Worm (Caenorhabditis elegans) whole organism, L1 larva: ENCODE measurements around the gene rps-23.

Experiments used
- C16A3.4 ChIP-seq: fragments of 150-350 bp; optimal IDR thresholded peaks from 2 replicates; lab custom pipeline; 2014; ENCODE audit warnings: missing biosample characterization, missing genetic modification characterization
- C34B4.2 ChIP-seq: sonication (generic microtip); optimal IDR thresholded peaks from 2 replicates; lab custom pipeline; 2017; ENCODE audit warnings: mild to moderate bottlenecking, missing genetic modification characterization, missing compliant biosample characterization
- Y116A8C.19 ChIP-seq: sonication (generic microtip); optimal IDR thresholded peaks from 2 replicates; lab custom pipeline; 2016; ENCODE audit warnings: missing compliant biosample characterization, missing genetic modification characterization, borderline replicate concordance
- ama-1 ChIP-seq: fragments of 150-350 bp; optimal IDR thresholded peaks from 2 replicates; lab custom pipeline; 2014
- blmp-1 ChIP-seq: fragments of 150-350 bp; optimal IDR thresholded peaks from 2 replicates; lab custom pipeline; 2014; ENCODE audit warnings: missing biosample characterization, missing genetic modification characterization
- ceh-63 ChIP-seq: fragments of 200-800 bp; sonication (Bioruptor generic); optimal IDR thresholded peaks from 2 replicates; lab custom pipeline; 2018; ENCODE audit warnings: mild to moderate bottlenecking, missing genetic modification characterization, missing compliant biosample characterization
- ceh-8 ChIP-seq: fragments of 200-800 bp; sonication (Bioruptor generic); optimal IDR thresholded peaks from 2 replicates; lab custom pipeline; 2018; ENCODE audit warnings: mild to moderate bottlenecking, missing genetic modification characterization, moderate library complexity, missing compliant biosample characterization
- ceh-82 ChIP-seq, 3 experiments: fragments of 150-350 bp in 1 of 3; sonication (generic microtip) in 2 of 3; optimal IDR thresholded peaks; 2 replicates each; lab custom pipeline; 2014 to 2017; ENCODE audit warnings: missing biosample characterization in 3 of 3, missing genetic modification characterization in 3 of 3
- ceh-88 ChIP-seq: fragments of 200-800 bp; sonication (Bioruptor generic); IDR thresholded peaks from 2 replicates; pipeline ENCODE4 v1.3.6; 2022; ENCODE audit warnings: missing genetic modification characterization, missing compliant biosample characterization
- efl-3 ChIP-seq: fragments of 200-800 bp; sonication (Bioruptor generic); optimal IDR thresholded peaks from 2 replicates; lab custom pipeline; 2018; ENCODE audit warnings: mild to moderate bottlenecking, missing genetic modification characterization, missing compliant biosample characterization
- egl-13 ChIP-seq: sonication (generic microtip); optimal IDR thresholded peaks from 2 replicates; lab custom pipeline; 2016; ENCODE audit warnings: missing genotype, missing genetic modification reagents, missing genetic modification characterization, missing compliant biosample characterization
- egl-27 ChIP-seq, 2 experiments: fragments of 150-350 bp in 1 of 2; sonication (generic microtip); optimal IDR thresholded peaks; 3 replicates each; lab custom pipeline; 2017 to 2018; ENCODE audit warnings: missing biosample characterization in 2 of 2, missing genetic modification characterization in 2 of 2, missing genetic modification reagents in 2 of 2
- elt-2 ChIP-seq: sonication (generic microtip); optimal IDR thresholded peaks from 2 replicates; lab custom pipeline; 2016; ENCODE audit warnings: missing genetic modification characterization, mild to moderate bottlenecking, inconsistent platforms, missing compliant biosample characterization, missing genetic modification reagents
- elt-3 ChIP-seq, 6 experiments: fragments of 150-350 bp in 1 of 6; sonication (generic microtip); optimal IDR thresholded peaks; 2 replicates each; lab custom pipeline; 2017 to 2018; ENCODE audit warnings: missing biosample characterization in 6 of 6, missing genetic modification characterization in 6 of 6, inconsistent platforms in 1 of 6
- fkh-10 ChIP-seq: sonication (generic microtip); optimal IDR thresholded peaks from 2 replicates; lab custom pipeline; 2017; ENCODE audit warnings: missing biosample characterization, missing genetic modification reagents, missing genetic modification characterization
- fkh-8 ChIP-seq: sonication (generic microtip); optimal IDR thresholded peaks from 2 replicates; lab custom pipeline; 2016; ENCODE audit warnings: mild to moderate bottlenecking, missing genetic modification characterization, missing compliant biosample characterization
- fos-1 ChIP-seq: fragments of 150-350 bp; optimal IDR thresholded peaks from 2 replicates; lab custom pipeline; 2014; ENCODE audit warnings: missing biosample characterization, missing genetic modification characterization
- grh-1 ChIP-seq: fragments of 200-800 bp; sonication (Bioruptor generic); IDR thresholded peaks from 2 replicates; pipeline ENCODE4 v1.3.6; 2022; ENCODE audit warnings: missing genetic modification reagents, missing genetic modification characterization, missing compliant biosample characterization
- hlh-17 ChIP-seq: fragments of 200-800 bp; sonication (Bioruptor generic); optimal IDR thresholded peaks from 2 replicates; lab custom pipeline; 2018; ENCODE audit warnings: missing genetic modification characterization, mild to moderate bottlenecking, missing compliant biosample characterization, moderate library complexity, borderline replicate concordance
- hlh-4 ChIP-seq: sonication (generic microtip); optimal IDR thresholded peaks from 2 replicates; lab custom pipeline; 2016; ENCODE audit warnings: mild to moderate bottlenecking, missing genetic modification characterization, missing compliant biosample characterization
- irx-1 ChIP-seq: sonication (generic microtip); optimal IDR thresholded peaks from 2 replicates; lab custom pipeline; 2016; ENCODE audit warnings: missing genetic modification characterization, missing compliant biosample characterization
- jun-1 ChIP-seq: fragments of 150-350 bp; optimal IDR thresholded peaks from 2 replicates; lab custom pipeline; 2014; ENCODE audit warnings: missing biosample characterization, missing genetic modification reagents, missing genetic modification characterization
- lin-13 ChIP-seq: fragments of 150-350 bp; optimal IDR thresholded peaks from 2 replicates; lab custom pipeline; 2014; ENCODE audit warnings: missing biosample characterization, missing genetic modification reagents, missing genetic modification characterization
- lin-15B ChIP-seq: fragments of 150-350 bp; sonication (generic microtip); optimal IDR thresholded peaks from 3 replicates; lab custom pipeline; 2014; ENCODE audit warnings: missing biosample characterization, missing genetic modification characterization
- lin-35 ChIP-seq, 2 experiments: fragments of 150-350 bp; optimal IDR thresholded peaks; 2 replicates each; lab custom pipeline; 2014; ENCODE audit warnings: missing biosample characterization in 2 of 2, missing genetic modification characterization in 2 of 2, missing genetic modification reagents in 2 of 2
- lsy-2 ChIP-seq, 2 experiments: fragments of 150-350 bp; optimal IDR thresholded peaks; 2 replicates each; lab custom pipeline; 2014; ENCODE audit warnings: missing biosample characterization in 2 of 2, missing genetic modification characterization in 2 of 2
- mab-9 ChIP-seq: fragments of 200-800 bp; sonication (Bioruptor generic); IDR thresholded peaks from 2 replicates; pipeline ENCODE4 v1.3.6; 2022; ENCODE audit warnings: missing genetic modification reagents, missing genetic modification characterization, missing compliant biosample characterization
- mdl-1 ChIP-seq, 2 experiments: fragments of 150-350 bp; optimal IDR thresholded peaks; 2 replicates each; lab custom pipeline; 2014 to 2017; ENCODE audit warnings: missing biosample characterization in 2 of 2, missing genetic modification characterization in 2 of 2, inconsistent platforms in 1 of 2
- mef-2 ChIP-seq: fragments of 150-350 bp; optimal IDR thresholded peaks from 2 replicates; lab custom pipeline; 2014; ENCODE audit warnings: missing biosample characterization, missing genetic modification characterization
- nhr-19 ChIP-seq: fragments of 200-800 bp; sonication (Bioruptor generic); conservative IDR thresholded peaks from 2 replicates; pipeline ENCODE4 v1.3.6; 2022; ENCODE audit warnings: missing genetic modification characterization, missing compliant biosample characterization
- nhr-47 ChIP-seq: sonication (generic microtip); optimal IDR thresholded peaks from 2 replicates; lab custom pipeline; 2016; ENCODE audit warnings: mild to moderate bottlenecking, missing genetic modification characterization, moderate library complexity, missing compliant biosample characterization
- pax-3 ChIP-seq: fragments of 200-800 bp; sonication (Bioruptor generic); optimal IDR thresholded peaks from 2 replicates; lab custom pipeline; 2018; ENCODE audit warnings: mild to moderate bottlenecking, missing genetic modification characterization, moderate library complexity, missing compliant biosample characterization
- pqm-1 ChIP-seq: sonication (generic microtip); optimal IDR thresholded peaks from 3 replicates; lab custom pipeline; 2017; ENCODE audit warnings: missing biosample characterization, missing genetic modification characterization
- rnt-1 ChIP-seq: sonication (generic microtip); optimal IDR thresholded peaks from 2 replicates; lab custom pipeline; 2016; ENCODE audit warnings: mild to moderate bottlenecking, missing genetic modification characterization, moderate library complexity, missing compliant biosample characterization
- skn-1 ChIP-seq: fragments of 150-350 bp; optimal IDR thresholded peaks from 2 replicates; lab custom pipeline; 2014; ENCODE audit warnings: missing biosample characterization, missing genetic modification characterization
- sptf-1 ChIP-seq: fragments of 150-350 bp; optimal IDR thresholded peaks from 2 replicates; lab custom pipeline; 2014; ENCODE audit warnings: missing biosample characterization, missing genetic modification characterization
- sup-37 ChIP-seq: fragments of 200-800 bp; sonication (Bioruptor generic); optimal IDR thresholded peaks from 2 replicates; lab custom pipeline; 2018; ENCODE audit warnings: mild to moderate bottlenecking, missing genetic modification characterization, missing compliant biosample characterization
- swsn-7 ChIP-seq: sonication (generic microtip); optimal IDR thresholded peaks from 2 replicates; lab custom pipeline; 2016; ENCODE audit warnings: missing genetic modification characterization, missing compliant biosample characterization
- tbx-2 ChIP-seq: sonication (generic microtip); optimal IDR thresholded peaks from 2 replicates; lab custom pipeline; 2016; ENCODE audit warnings: missing genetic modification characterization, missing compliant biosample characterization
- tlp-1 ChIP-seq: fragments of 150-350 bp; optimal IDR thresholded peaks from 2 replicates; lab custom pipeline; 2014; ENCODE audit warnings: missing biosample characterization, missing genetic modification characterization
- unc-130 ChIP-seq: fragments of 150-350 bp; optimal IDR thresholded peaks from 2 replicates; lab custom pipeline; 2017; ENCODE audit warnings: missing biosample characterization, missing genetic modification characterization, inconsistent platforms
- unc-30 ChIP-seq: sonication (generic microtip); optimal IDR thresholded peaks from 2 replicates; lab custom pipeline; 2017; ENCODE audit warnings: missing biosample characterization, missing genetic modification characterization
- vab-15 ChIP-seq: sonication (generic microtip); optimal IDR thresholded peaks from 2 replicates; lab custom pipeline; 2017; ENCODE audit warnings: missing genotype, mild to moderate bottlenecking, missing genetic modification characterization, missing compliant biosample characterization
- xbp-1 ChIP-seq: sonication (generic microtip); optimal IDR thresholded peaks from 2 replicates; lab custom pipeline; 2016; ENCODE audit warnings: missing genetic modification characterization, missing compliant biosample characterization
- zag-1 ChIP-seq: fragments of 150-350 bp; optimal IDR thresholded peaks from 2 replicates; lab custom pipeline; 2014; ENCODE audit warnings: missing biosample characterization, missing genetic modification characterization
- zip-4 ChIP-seq: fragments of 200-800 bp; sonication (Bioruptor generic); optimal IDR thresholded peaks from 2 replicates; lab custom pipeline; 2018; ENCODE audit warnings: mild to moderate bottlenecking, missing genetic modification characterization, moderate library complexity, missing compliant biosample characterization

Gene rps-23

DNA sequence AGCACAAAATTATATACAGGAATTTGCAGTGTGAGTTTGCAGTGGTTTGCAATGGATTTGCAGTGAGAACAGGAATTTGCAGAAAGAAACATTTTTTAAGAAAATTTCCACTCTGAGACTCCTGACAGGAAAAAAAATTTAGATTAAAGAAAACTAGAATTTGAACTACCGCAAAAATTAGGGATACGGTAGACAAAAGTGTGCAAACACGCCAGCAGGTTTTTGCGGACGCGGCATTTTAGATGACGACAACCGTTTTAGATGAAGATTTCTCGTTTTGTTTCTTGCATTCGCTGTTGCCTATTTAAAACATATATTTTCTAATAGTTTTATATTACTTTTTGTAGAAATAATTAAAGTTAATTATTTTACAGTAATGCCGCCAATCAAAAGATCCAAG, 19.0 kb downstream of the rps-23 start, which contains the start of gene wdr-46 (continued):
- peak; percentile 100 for TF ChIP-seq lsy-2 (tag; optimal IDR thresholded peaks at IDR 0.05; lab: Kevin White, UChicago)
- TF ChIP-seq mdl-1 (tag; optimal IDR thresholded peaks at IDR 0.05; lab: Kevin White, UChicago), result peak in 1 of 2 experiments; percentile 79
- TF ChIP-seq pax-3, result peak; percentile 59
- TF ChIP-seq fkh-10 (GFP tag; lab: Kevin White, UChicago), result peak; percentile 48
- TF ChIP-seq sup-37, result peak; percentile 38
- TF ChIP-seq nhr-19 (GFP tag; lab: Robert Waterston, UW), result peak; percentile 88
- peak; percentile 83 for TF ChIP-seq jun-1
- peak; percentile 65 for TF ChIP-seq fkh-8
- peak; percentile 87 for TF ChIP-seq C16A3.4 (tag; lab: Kevin White, UChicago)
- TF ChIP-seq xbp-1 (tag; lab: Kevin White, UChicago), result peak; percentile 89
- TF ChIP-seq rnt-1 (tag; lab: Kevin White, UChicago), result peak; percentile 90
- no peak for TF ChIP-seq unc-30 (tag; lab: Kevin White, UChicago)
- TF ChIP-seq ceh-88 (GFP tag; lab: Robert Waterston, UW), result peak; percentile 63
- peak; percentile 70; the same call in 1 of the 2 replicates for TF ChIP-seq mab-9 (GFP tag; lab: Robert Waterston, UW)
- TF ChIP-seq lin-35 (GFP tag; optimal IDR thresholded peaks at IDR 0.05; lab: Kevin White, UChicago), result peak; percentile 98 to 99
- TF ChIP-seq egl-13 (tag; lab: Kevin White, UChicago), result peak; percentile 78
- TF ChIP-seq sptf-1 (tag; lab: Kevin White, UChicago), result no peak
- no peak for TF ChIP-seq pqm-1
- peak; percentile 10 for TF ChIP-seq ama-1 (lab: Kevin White, UChicago)
- no peak for TF ChIP-seq C34B4.2 (tag; lab: Kevin White, UChicago)
- TF ChIP-seq tbx-2, result peak; percentile 89
- TF ChIP-seq swsn-7, result peak; percentile 87
- peak; percentile 11 for TF ChIP-seq zag-1 (tag; lab: Kevin White, UChicago)
- peak; percentile 18 for TF ChIP-seq efl-3
- no peak for TF ChIP-seq Y116A8C.19 (tag; lab: Kevin White, UChicago)
- peak; percentile 88 for TF ChIP-seq skn-1
- TF ChIP-seq ceh-82 (tag; optimal IDR thresholded peaks at IDR 0.05; lab: Kevin White, UChicago), result peak; percentile 84 to 89 (median 87)
- TF ChIP-seq egl-27 (tag; optimal IDR thresholded peaks at IDR 0.05; lab: Kevin White, UChicago), result no peak
- TF ChIP-seq irx-1, result peak; percentile 63
- peak; percentile 15 for TF ChIP-seq vab-15 (tag; lab: Kevin White, UChicago)
- peak; percentile 84 for TF ChIP-seq fos-1 (tag; lab: Kevin White, UChicago)
- TF ChIP-seq grh-1 (GFP tag; lab: Robert Waterston, UW), result peak; percentile 83
- peak; percentile 68 for TF ChIP-seq lin-13
- TF ChIP-seq ceh-63, result no peak
- no peak for TF ChIP-seq elt-2 (tag; lab: Kevin White, UChicago)
- peak; percentile 92 for TF ChIP-seq nhr-47 (tag; lab: Kevin White, UChicago)
- TF ChIP-seq lin-15B (tag; lab: Kevin White, UChicago), result peak; percentile 71
- TF ChIP-seq mef-2 (tag; lab: Kevin White, UChicago), result no peak
- TF ChIP-seq hlh-17, result no peak
- TF ChIP-seq unc-130, result peak; percentile 93
- TF ChIP-seq hlh-4 (tag; lab: Kevin White, UChicago), result no peak
- TF ChIP-seq elt-3 (tag; optimal IDR thresholded peaks at IDR 0.05; lab: Kevin White, UChicago), result peak in 3 of 6 experiments; percentile 56 to 83 (median 66)
- TF ChIP-seq ceh-8 (GFP tag; lab: Kevin White, UChicago), result peak; percentile 76
- TF ChIP-seq, all 84 proteins: peak for 60

DNA sequence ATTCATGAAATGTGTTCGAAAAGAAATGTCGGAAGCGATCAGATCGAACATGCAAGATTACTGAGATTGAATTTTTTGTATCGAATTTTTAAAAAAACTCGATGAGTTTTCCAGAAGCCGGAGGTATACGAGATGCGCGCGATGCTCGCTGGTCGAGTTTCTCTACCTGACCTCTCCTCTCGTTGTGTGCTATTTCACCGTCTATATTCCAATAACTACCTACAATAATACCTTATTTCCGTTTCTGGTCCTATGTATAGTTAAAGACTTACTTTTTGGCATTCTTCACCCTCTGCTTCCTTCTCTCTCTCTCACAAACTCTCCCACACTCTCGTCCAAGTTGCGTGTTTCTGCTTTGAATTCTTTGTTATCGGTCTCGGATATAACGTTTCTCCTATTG, 19.5 kb downstream of the rps-23 start:
- TF ChIP-seq tlp-1 (no peak), ceh-82 (tag; optimal IDR thresholded peaks at IDR 0.05; lab: Kevin White, UChicago) (no peak), hlh-4 (tag; lab: Kevin White, UChicago) (no peak), pqm-1 (no peak), C34B4.2 (tag; lab: Kevin White, UChicago) (no peak), lsy-2 (tag; optimal IDR thresholded peaks at IDR 0.05; lab: Kevin White, UChicago) (no peak), blmp-1 (tag; lab: Kevin White, UChicago) (no peak), unc-130 (no peak), irx-1 (no peak), lin-13 (no peak), elt-2 (tag; lab: Kevin White, UChicago) (no peak), egl-13 (tag; lab: Kevin White, UChicago) (no peak), zip-4 (GFP tag; lab: Kevin White, UChicago) (no peak)
